Worm (Caenorhabditis elegans) whole organism, early embryonic: ENCODE results near the gene col-80.

ENCODE experiments used
- F13C5.2 ChIP-seq: sonication (generic microtip); optimal IDR thresholded peaks from 2 replicates; lab custom pipeline; 2017; ENCODE audit warnings: mild to moderate bottlenecking, missing genetic modification characterization, inconsistent platforms, missing compliant biosample characterization
- aly-1 ChIP-seq: sonication (generic microtip); optimal IDR thresholded peaks from 2 replicates; lab custom pipeline; 2016; ENCODE audit warnings: missing genetic modification characterization, missing compliant biosample characterization
- ama-1 ChIP-seq: fragments of 150-350 bp; optimal IDR thresholded peaks from 2 replicates; lab custom pipeline; 2014
- hmbx-1 ChIP-seq: sonication (generic microtip); optimal IDR thresholded peaks from 2 replicates; lab custom pipeline; 2016; ENCODE audit warnings: mild to moderate bottlenecking, missing genetic modification characterization, missing compliant biosample characterization

DNA sequence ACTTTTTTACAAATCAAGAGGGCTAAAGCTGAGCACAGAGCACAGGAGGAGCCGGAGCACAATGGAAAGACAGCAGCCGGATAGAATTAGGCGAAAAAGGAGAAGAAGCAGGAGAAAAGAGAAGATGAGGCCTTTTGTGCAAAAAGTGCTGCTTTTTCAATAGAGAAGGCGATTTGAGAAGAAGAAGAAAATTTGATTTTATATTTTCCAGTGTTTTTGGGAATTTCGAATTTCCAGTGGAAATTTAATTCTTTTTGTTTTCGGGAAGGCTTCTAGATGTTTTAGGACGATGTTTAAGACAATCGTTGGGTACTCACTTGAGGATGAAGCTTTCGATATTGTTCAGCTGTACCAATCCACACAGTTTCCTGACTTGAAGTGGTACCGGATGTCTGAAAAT lies 46.7 kb downstream of the col-80 start:
- TF ChIP-seq F13C5.2 (tag; lab: Kevin White, UChicago) = no peak
- no peak for TF ChIP-seq ama-1 (lab: Kevin White, UChicago)
- no peak for TF ChIP-seq hmbx-1 (tag; lab: Kevin White, UChicago)
- TF ChIP-seq aly-1 (tag; lab: Kevin White, UChicago) = no peak
